Worm (Caenorhabditis elegans) whole organism, L4 larva: ENCODE results near the gene C04G2.10.

Experiments
- jun-1 ChIP-seq: fragments of 150-350 bp; optimal IDR thresholded peaks from 2 replicates; lab custom pipeline; 2014; ENCODE audit warnings: missing biosample characterization, missing genetic modification reagents, missing genetic modification characterization
- lim-7 ChIP-seq: fragments of 200-800 bp; sonication (Bioruptor generic); IDR thresholded peaks from 2 replicates; pipeline ENCODE4 v1.3.6; 2022; ENCODE audit warnings: missing genetic modification characterization, missing compliant biosample characterization
- lsy-2 ChIP-seq, 2 experiments: fragments of 150-350 bp in 1 of 2; sonication (generic microtip) in 1 of 2; optimal IDR thresholded peaks; 2 replicates each; lab custom pipeline; 2014 to 2017; ENCODE audit warnings: missing biosample characterization in 2 of 2, missing genetic modification characterization in 2 of 2
- nhr-28 ChIP-seq: fragments of 150-350 bp; optimal IDR thresholded peaks from 2 replicates; lab custom pipeline; 2014; ENCODE audit warnings: missing biosample characterization, missing genetic modification characterization
- pha-4 ChIP-seq, 2 experiments: fragments of 150-350 bp in 1 of 2; fragments of 200-800 bp in 1 of 2; sonication (Bioruptor generic) in 1 of 2; IDR thresholded peaks in 1 of 2; optimal IDR thresholded peaks in 1 of 2; 2 replicates each; pipeline versions ENCODE4 v1.3.6 to Lab custom; 2014 to 2022; ENCODE audit warnings: missing genetic modification characterization in 2 of 2, missing genetic modification reagents in 2 of 2, missing biosample characterization in 1 of 2, missing compliant biosample characterization in 1 of 2
- skn-1 ChIP-seq: fragments of 150-350 bp; optimal IDR thresholded peaks from 2 replicates; lab custom pipeline; 2014; ENCODE audit warnings: missing biosample characterization, missing genetic modification characterization
- unc-62 ChIP-seq, 3 experiments: fragments of 150-350 bp in 1 of 3; sonication (generic microtip); optimal IDR thresholded peaks in 2 of 3; peaks in 1 of 3; 1 replicate in 1 of 3; 2 replicates in 2 of 3; lab custom pipeline; 2014 to 2017; ENCODE audit warnings: missing biosample characterization in 3 of 3, missing genetic modification characterization in 3 of 3, missing genetic modification reagents in 3 of 3, missing genotype in 1 of 3

DNA sequence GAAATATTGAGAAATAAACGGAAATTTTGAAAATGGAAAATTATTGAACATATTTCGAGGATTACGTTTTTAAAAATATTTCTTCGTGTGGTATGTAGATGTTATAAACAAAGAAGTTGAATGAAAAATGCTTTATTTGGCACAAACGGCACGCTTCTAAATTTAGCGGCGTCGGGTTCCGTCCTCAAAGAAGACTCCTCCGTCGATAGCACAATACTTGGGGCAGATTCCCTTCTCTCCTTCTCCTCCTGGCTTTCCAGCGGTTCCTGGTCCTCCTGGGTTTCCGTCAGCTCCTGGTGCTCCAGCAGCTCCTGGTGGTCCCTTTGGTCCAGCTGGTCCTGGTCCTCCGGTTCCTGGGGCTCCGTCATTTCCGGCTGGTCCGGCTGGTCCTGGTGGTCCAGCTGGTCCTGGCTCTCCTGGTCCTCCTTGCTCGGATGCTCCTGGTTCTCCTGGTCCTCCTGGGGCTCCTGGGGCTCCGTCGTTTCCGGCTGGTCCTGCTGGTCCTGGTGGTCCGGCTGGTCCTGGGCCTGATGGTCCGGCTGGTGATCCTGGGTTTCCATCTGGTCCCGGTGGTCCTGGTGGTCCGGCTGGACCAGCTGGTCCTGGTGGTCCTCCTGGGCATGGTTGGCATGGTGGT, 30.8 kb upstream of the C04G2.10 start, which contains the start of gene W01B6.8:
- no peak for TF ChIP-seq lsy-2 (tag; optimal IDR thresholded peaks at IDR 0.05; lab: Kevin White, UChicago)
- TF ChIP-seq nhr-28 (tag; lab: Kevin White, UChicago) = no peak
- TF ChIP-seq pha-4 (GFP tag; IDR thresholded peaks at IDR 0.05; lab: Robert Waterston, UW) = peak; percentile 67; the same call in 1 of the 2 replicates
- TF ChIP-seq pha-4 (tag; optimal IDR thresholded peaks at IDR 0.05; lab: Kevin White, UChicago) = no peak
- TF ChIP-seq jun-1 (tag; lab: Kevin White, UChicago) = no peak
- TF ChIP-seq lim-7 (GFP tag; lab: Robert Waterston, UW) = no peak
- no peak for TF ChIP-seq skn-1 (tag; lab: Kevin White, UChicago)
- no peak for TF ChIP-seq unc-62 (GFP tag; optimal IDR thresholded peaks at IDR 0.05 in 1 of 2; lab: Kevin White, UChicago)
- TF ChIP-seq unc-62 (tag; optimal IDR thresholded peaks at IDR 0.05; lab: Kevin White, UChicago) = no peak
